Worm (Caenorhabditis elegans): ENCODE results near the gene T07D1.3.

Gene T07D1.3

ce11 chrX:2443304-2443703 is at the start of gene T07D1.3:
Gene T07D1.3, minus strand, starts transcription at chrX:2443404.
- TF ChIP-seq ceh-14 (tag; optimal IDR thresholded peaks at IDR 0.05) (no peak), ceh-22 (tag; optimal IDR thresholded peaks at IDR 0.05) (no peak), C08G9.2 (tag; optimal IDR thresholded peaks at IDR 0.05) (no peak), ttx-3 (tag; optimal IDR thresholded peaks at IDR 0.05) (no peak), sox-2 (GFP tag; IDR thresholded peaks at IDR 0.05) (no peak), ama-1 (optimal IDR thresholded peaks at IDR 0.05) (no peak), nhr-232 (tag; optimal IDR thresholded peaks at IDR 0.05) (no peak), ceh-31 (tag; optimal IDR thresholded peaks at IDR 0.05) (no peak), pax-1 (tag; optimal IDR thresholded peaks at IDR 0.05) (no peak), pros-1 (tag; optimal IDR thresholded peaks at IDR 0.05) (no peak), sdc-2 (tag; optimal IDR thresholded peaks at IDR 0.05) (no peak), elt-4 (tag; optimal IDR thresholded peaks at IDR 0.05) (no peak), T23F11.4 (GFP tag; optimal IDR thresholded peaks at IDR 0.05) (no peak), ceh-9 (tag; optimal IDR thresholded peaks at IDR 0.05) (no peak), pqm-1 (tag; optimal IDR thresholded peaks at IDR 0.05) (no peak), tbx-2 (tag; optimal IDR thresholded peaks at IDR 0.05) (no peak)

ce11 chrX:2488526-2489098 is 45.4 kb upstream of the T07D1.3 start, which contains the start of gene hid-1:
Gene hid-1, plus strand, starts transcription at chrX:2489048.
- TF ChIP-seq ceh-22 (tag; optimal IDR thresholded peaks at IDR 0.05) (no peak), lim-6 (tag; optimal IDR thresholded peaks at IDR 0.05) (peak; percentile 16), syd-9 (tag; optimal IDR thresholded peaks at IDR 0.05) (no peak), odd-2 (tag; optimal IDR thresholded peaks at IDR 0.05) (no peak), ceh-2 (tag; optimal IDR thresholded peaks at IDR 0.05) (peak; percentile 55), ceh-31 (tag; optimal IDR thresholded peaks at IDR 0.05) (peak; percentile 74), unc-86 (tag; optimal IDR thresholded peaks at IDR 0.05) (peak; percentile 20), sdc-2 (tag; optimal IDR thresholded peaks at IDR 0.05) (no peak), C08G9.2 (tag; optimal IDR thresholded peaks at IDR 0.05) (no peak), unc-55 (GFP tag; optimal IDR thresholded peaks at IDR 0.05) (no peak), pqm-1 (tag; optimal IDR thresholded peaks at IDR 0.05) (no peak), che-1 (tag; optimal IDR thresholded peaks at IDR 0.05) (no peak), fkh-6 (tag; optimal IDR thresholded peaks at IDR 0.05) (no peak), fkh-10 (GFP tag; optimal IDR thresholded peaks at IDR 0.05) (no peak), madf-2 (tag; optimal IDR thresholded peaks at IDR 0.05) (no peak), ceh-18 (tag; optimal IDR thresholded peaks at IDR 0.05) (no peak), hlh-8 (tag; optimal IDR thresholded peaks at IDR 0.05) (no peak), ceh-14 (tag; optimal IDR thresholded peaks at IDR 0.05) (peak; percentile 6), nfya-1 (tag; optimal IDR thresholded peaks at IDR 0.05) (peak; percentile 35), unc-42 (tag; optimal IDR thresholded peaks at IDR 0.05) (peak; percentile 89), elt-2 (tag; optimal IDR thresholded peaks at IDR 0.05) (no peak), ceh-48 (tag; optimal IDR thresholded peaks at IDR 0.05) (peak; percentile 76), F13H6.1 (tag; optimal IDR thresholded peaks at IDR 0.05) (no peak), C38D4.7 (GFP tag; optimal IDR thresholded peaks at IDR 0.05) (no peak), ets-4 (tag; optimal IDR thresholded peaks at IDR 0.05) (peak; percentile 18), gmeb-2 (tag; optimal IDR thresholded peaks at IDR 0.05) (no peak), tbx-2 (tag; optimal IDR thresholded peaks at IDR 0.05) (peak; percentile 53)

- TF ChIP-seq C08G9.2 (tag; optimal IDR thresholded peaks at IDR 0.05) = no peak
- no peak for TF ChIP-seq ref-2 (tag; optimal IDR thresholded peaks at IDR 0.05)
- TF ChIP-seq ttx-3 (tag; optimal IDR thresholded peaks at IDR 0.05) = no peak
- no peak for TF ChIP-seq ets-4 (tag; optimal IDR thresholded peaks at IDR 0.05)
- TF ChIP-seq C38D4.7 (GFP tag; optimal IDR thresholded peaks at IDR 0.05) = no peak
These were observed 39.9 kb upstream of the T07D1.3 start, which contains the start of gene K02E10.4 for ce11 chrX:2483078-2483477. Gene K02E10.4, plus strand, starts transcription at chrX:2483263.

- TF ChIP-seq unc-42 (tag; optimal IDR thresholded peaks at IDR 0.05) = no peak
- TF ChIP-seq hlh-15 (tag; optimal IDR thresholded peaks at IDR 0.05) = no peak
- TF ChIP-seq ceh-2 (tag; optimal IDR thresholded peaks at IDR 0.05) = no peak
- no peak for TF ChIP-seq pha-2 (tag; optimal IDR thresholded peaks at IDR 0.05)
These were observed 39.4 kb upstream of the T07D1.3 start, which contains the start of gene K02E10.6 for ce11 chrX:2482622-2483021. Gene K02E10.6, minus strand, starts transcription at chrX:2482770.

Data from whole organism, late embryonic.